Worm (Caenorhabditis elegans) whole organism, mixed stage, embryonic: ENCODE data around the gene T27E7.4.

Source experiments
- blmp-1 ChIP-seq: fragments of 150-350 bp; optimal IDR thresholded peaks from 2 replicates; lab custom pipeline; 2014; ENCODE audit warnings: missing biosample characterization, missing genetic modification characterization
- ceh-39 ChIP-seq: fragments of 150-350 bp; optimal IDR thresholded peaks from 2 replicates; lab custom pipeline; 2014; ENCODE audit warnings: missing biosample characterization, missing genetic modification characterization
- ces-1 ChIP-seq: fragments of 150-350 bp; optimal IDR thresholded peaks from 2 replicates; lab custom pipeline; 2014; ENCODE audit warnings: missing biosample characterization, missing genetic modification reagents, missing genetic modification characterization
- elt-3 ChIP-seq: fragments of 150-350 bp; optimal IDR thresholded peaks from 2 replicates; lab custom pipeline; 2014; ENCODE audit warnings: missing biosample characterization, missing genetic modification characterization
- nhr-12 ChIP-seq: fragments of 150-350 bp; optimal IDR thresholded peaks from 2 replicates; lab custom pipeline; 2014; ENCODE audit warnings: missing biosample characterization, missing genetic modification characterization
- nhr-2 ChIP-seq: fragments of 150-350 bp; optimal IDR thresholded peaks from 2 replicates; lab custom pipeline; 2014; ENCODE audit warnings: missing biosample characterization, missing genetic modification characterization
- nhr-28 ChIP-seq: fragments of 150-350 bp; optimal IDR thresholded peaks from 2 replicates; lab custom pipeline; 2014; ENCODE audit warnings: missing biosample characterization, missing genetic modification characterization
- pha-4 ChIP-seq: fragments of 150-350 bp; optimal IDR thresholded peaks from 2 replicates; lab custom pipeline; 2018; ENCODE audit warnings: missing biosample characterization, missing genetic modification reagents, missing genetic modification characterization
- snpc-4 ChIP-seq: fragments of 150-350 bp; optimal IDR thresholded peaks from 2 replicates; lab custom pipeline; 2014; ENCODE audit warnings: missing biosample characterization, missing genetic modification characterization
- unc-120 ChIP-seq: sonication (generic microtip); optimal IDR thresholded peaks from 2 replicates; lab custom pipeline; 2017; ENCODE audit warnings: missing genetic modification characterization, missing compliant biosample characterization; ENCODE audit not compliant: poor library complexity, severe bottlenecking
- unc-62 ChIP-seq: fragments of 150-350 bp; optimal IDR thresholded peaks from 2 replicates; lab custom pipeline; 2014; ENCODE audit warnings: missing biosample characterization, missing genetic modification reagents, missing genetic modification characterization

DNA sequence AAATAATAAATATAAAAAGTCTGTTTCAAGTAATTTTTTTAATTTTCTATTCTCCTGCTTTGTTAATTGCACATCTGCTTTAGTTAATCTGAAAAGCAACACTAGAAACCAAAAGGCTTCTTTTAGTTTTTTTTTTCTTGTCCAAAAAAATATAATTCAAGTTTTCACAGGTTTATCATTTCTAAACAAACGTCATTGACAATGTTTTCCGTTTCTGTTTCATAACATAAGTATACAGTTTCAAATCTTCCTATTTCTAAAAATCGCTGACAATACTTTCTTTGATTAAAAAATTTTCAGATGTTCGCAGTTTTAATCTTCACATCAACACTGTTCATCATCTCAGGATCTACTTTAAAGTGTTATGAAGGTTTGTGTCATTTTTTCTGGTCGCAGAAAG, 30.2 kb upstream of the T27E7.4 start, which contains the start of gene Y57G11B.2:
- no peak for TF ChIP-seq nhr-12
- no peak for TF ChIP-seq nhr-28 (tag; lab: Kevin White, UChicago)
- TF ChIP-seq ces-1: no peak
- TF ChIP-seq pha-4 (tag; lab: Kevin White, UChicago): no peak
- TF ChIP-seq snpc-4: no peak
- TF ChIP-seq unc-62: no peak
- TF ChIP-seq nhr-2 (tag; lab: Kevin White, UChicago): no peak
- no peak for TF ChIP-seq blmp-1 (tag; lab: Kevin White, UChicago)
- no peak for TF ChIP-seq unc-120
- TF ChIP-seq ceh-39: no peak
- TF ChIP-seq elt-3 (tag; lab: Kevin White, UChicago): no peak
